Worm (Caenorhabditis elegans): Measurements from ENCODE around the gene ubl-1.

ce11 chrIII:3096091-3096490 lies 28.0 kb downstream of the ubl-1 start:
- no peak for TF ChIP-seq ztf-22 (GFP tag; optimal IDR thresholded peaks at IDR 0.05)
- no peak for TF ChIP-seq madf-10 (tag; optimal IDR thresholded peaks at IDR 0.05)
- no peak for TF ChIP-seq pha-4 (tag; optimal IDR thresholded peaks at IDR 0.05)
- TF ChIP-seq cebp-2 (GFP tag; IDR thresholded peaks at IDR 0.05) = no peak
